Worm (Caenorhabditis elegans) whole organism, L2 larva: ENCODE measurements around the gene tbce-1.

Source experiments
- ZK546.5 ChIP-seq: sonication (generic microtip); optimal IDR thresholded peaks from 2 replicates; lab custom pipeline; 2017; ENCODE audit warnings: missing biosample characterization, missing genetic modification characterization
- aly-2 ChIP-seq: fragments of 150-350 bp; optimal IDR thresholded peaks from 2 replicates; lab custom pipeline; 2014; ENCODE audit warnings: missing biosample characterization, missing genetic modification characterization
- ama-1 ChIP-seq: fragments of 150-350 bp; optimal IDR thresholded peaks from 2 replicates; lab custom pipeline; 2018; ENCODE audit warnings: inconsistent platforms
- nhr-10 ChIP-seq: sonication (generic microtip); optimal IDR thresholded peaks from 2 replicates; lab custom pipeline; 2017; ENCODE audit warnings: missing biosample characterization, missing genetic modification characterization
- nhr-25 ChIP-seq: fragments of 150-350 bp; sonication (generic microtip); optimal IDR thresholded peaks from 3 replicates; lab custom pipeline; 2014; ENCODE audit warnings: missing biosample characterization, missing genetic modification characterization
- nhr-77 ChIP-seq: fragments of 150-350 bp; optimal IDR thresholded peaks from 2 replicates; lab custom pipeline; 2014; ENCODE audit warnings: missing biosample characterization, missing genetic modification characterization
- sma-9 ChIP-seq, 2 experiments: fragments of 150-350 bp in 1 of 2; sonication (generic microtip) in 1 of 2; optimal IDR thresholded peaks; 2 replicates each; lab custom pipeline; 2014 to 2016; ENCODE audit warnings: missing genetic modification characterization in 2 of 2, mild to moderate bottlenecking in 1 of 2, missing biosample characterization in 1 of 2, missing compliant biosample characterization in 1 of 2, missing genetic modification reagents in 1 of 2, moderate library complexity in 1 of 2
- snpc-4 ChIP-seq: fragments of 150-350 bp; optimal IDR thresholded peaks from 2 replicates; lab custom pipeline; 2014; ENCODE audit warnings: missing biosample characterization, missing genetic modification characterization
- zag-1 ChIP-seq: fragments of 150-350 bp; optimal IDR thresholded peaks from 2 replicates; lab custom pipeline; 2014; ENCODE audit warnings: missing biosample characterization, missing genetic modification characterization
- ztf-11 ChIP-seq: sonication (generic microtip); optimal IDR thresholded peaks from 2 replicates; lab custom pipeline; 2017; ENCODE audit warnings: missing biosample characterization, missing genetic modification characterization

DNA sequence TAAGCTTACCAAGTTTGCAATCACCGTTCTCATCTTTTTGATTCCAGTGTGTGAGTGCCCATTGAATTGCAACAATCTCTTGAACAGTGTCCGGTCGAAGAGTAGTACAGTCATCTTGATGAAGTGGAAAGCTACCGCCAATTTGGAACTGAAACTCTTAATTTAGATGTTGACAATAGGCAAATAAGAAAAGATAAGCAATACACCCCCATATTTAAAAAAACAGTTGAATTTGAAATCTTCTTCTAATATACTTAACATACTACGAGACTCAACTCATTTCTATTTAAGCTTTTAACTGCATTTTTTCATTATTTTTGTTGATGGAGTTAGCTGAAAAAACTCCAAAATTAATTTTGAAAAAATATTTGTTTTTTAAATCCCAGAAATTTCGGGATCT lies 17.6 kb downstream of the tbce-1 start:
- TF ChIP-seq zag-1 (tag; lab: Kevin White, UChicago): no peak
- TF ChIP-seq nhr-25 (tag; lab: Kevin White, UChicago): no peak
- TF ChIP-seq nhr-77 (tag; lab: Kevin White, UChicago): no peak
- no peak for TF ChIP-seq ztf-11
- no peak for TF ChIP-seq aly-2 (tag; lab: Kevin White, UChicago)
- TF ChIP-seq ama-1 (lab: Kevin White, UChicago): no peak
- TF ChIP-seq nhr-10 (tag; lab: Kevin White, UChicago): no peak
- TF ChIP-seq ZK546.5 (tag; lab: Kevin White, UChicago): no peak
- no peak for TF ChIP-seq sma-9 (GFP tag; optimal IDR thresholded peaks at IDR 0.05; lab: Kevin White, UChicago)
- TF ChIP-seq sma-9 (tag; optimal IDR thresholded peaks at IDR 0.05; lab: Kevin White, UChicago): no peak
- TF ChIP-seq snpc-4 (tag; lab: Kevin White, UChicago): no peak
